Worm (Caenorhabditis elegans) whole organism, L3 larva: ENCODE data around the gene eat-17.

Experiments used
- ZK546.5 ChIP-seq: sonication (generic microtip); optimal IDR thresholded peaks from 2 replicates; lab custom pipeline; 2017; ENCODE audit warnings: missing biosample characterization, missing genetic modification characterization
- ceh-16 ChIP-seq: sonication (generic microtip); optimal IDR thresholded peaks from 2 replicates; lab custom pipeline; 2017; ENCODE audit warnings: missing biosample characterization, missing genetic modification characterization
- ceh-28 ChIP-seq: fragments of 150-350 bp; optimal IDR thresholded peaks from 2 replicates; lab custom pipeline; 2014; ENCODE audit warnings: missing biosample characterization, missing genetic modification reagents, missing genetic modification characterization
- ceh-9 ChIP-seq: sonication (generic microtip); optimal IDR thresholded peaks from 2 replicates; lab custom pipeline; 2018; ENCODE audit warnings: missing biosample characterization, missing genetic modification characterization
- egl-27 ChIP-seq: sonication (generic microtip); optimal IDR thresholded peaks from 4 replicates; lab custom pipeline; 2017; ENCODE audit warnings: missing biosample characterization, missing genetic modification reagents, missing genetic modification characterization
- elt-2 ChIP-seq: sonication (generic microtip); optimal IDR thresholded peaks from 2 replicates; lab custom pipeline; 2016; ENCODE audit warnings: missing genetic modification reagents, mild to moderate bottlenecking, missing genetic modification characterization, missing compliant biosample characterization
- elt-3 ChIP-seq, 3 experiments: fragments of 150-350 bp in 1 of 3; sonication (generic microtip) in 2 of 3; optimal IDR thresholded peaks; 2 replicates in 2 of 3; 4 replicates in 1 of 3; lab custom pipeline; 2014 to 2017; ENCODE audit warnings: missing biosample characterization in 3 of 3, missing genetic modification characterization in 3 of 3
- fkh-10 ChIP-seq: sonication (generic microtip); optimal IDR thresholded peaks from 2 replicates; lab custom pipeline; 2017; ENCODE audit warnings: missing biosample characterization, missing genetic modification reagents, missing genetic modification characterization
- hmg-11 ChIP-seq: sonication (generic microtip); optimal IDR thresholded peaks from 2 replicates; lab custom pipeline; 2016; ENCODE audit warnings: missing genetic modification characterization, missing compliant biosample characterization
- lin-39 ChIP-seq: fragments of 150-350 bp; optimal IDR thresholded peaks from 2 replicates; lab custom pipeline; 2018; ENCODE audit warnings: missing biosample characterization, missing genetic modification reagents, missing genetic modification characterization
- mdl-1 ChIP-seq: fragments of 150-350 bp; optimal IDR thresholded peaks from 2 replicates; lab custom pipeline; 2014; ENCODE audit warnings: missing biosample characterization, missing genetic modification characterization
- mml-1 ChIP-seq: fragments of 150-350 bp; sonication (generic microtip); optimal IDR thresholded peaks from 3 replicates; lab custom pipeline; 2014; ENCODE audit warnings: missing biosample characterization, missing genetic modification characterization
- nfya-1 ChIP-seq: sonication (generic microtip); optimal IDR thresholded peaks from 2 replicates; lab custom pipeline; 2017; ENCODE audit warnings: missing genetic modification characterization, mild to moderate bottlenecking, missing compliant biosample characterization, antibody characterized with exemption, moderate library complexity; ENCODE audit not compliant: insufficient read depth
- nhr-11 ChIP-seq: fragments of 150-350 bp; optimal IDR thresholded peaks from 2 replicates; lab custom pipeline; 2014; ENCODE audit warnings: missing biosample characterization, missing genetic modification characterization
- nhr-12 ChIP-seq: fragments of 150-350 bp; optimal IDR thresholded peaks from 2 replicates; lab custom pipeline; 2014; ENCODE audit warnings: missing biosample characterization, missing genetic modification characterization
- nhr-23 ChIP-seq: fragments of 150-350 bp; optimal IDR thresholded peaks from 2 replicates; lab custom pipeline; 2014; ENCODE audit warnings: missing biosample characterization, missing genetic modification reagents, missing genetic modification characterization
- nhr-237 ChIP-seq: fragments of 150-350 bp; optimal IDR thresholded peaks from 2 replicates; lab custom pipeline; 2014; ENCODE audit warnings: missing biosample characterization, missing genetic modification characterization
- nhr-28 ChIP-seq: fragments of 150-350 bp; optimal IDR thresholded peaks from 2 replicates; lab custom pipeline; 2014; ENCODE audit warnings: missing biosample characterization, missing genetic modification characterization
- nhr-77 ChIP-seq: fragments of 150-350 bp; optimal IDR thresholded peaks from 2 replicates; lab custom pipeline; 2014; ENCODE audit warnings: missing biosample characterization, missing genetic modification characterization
- pqm-1 ChIP-seq: fragments of 150-350 bp; optimal IDR thresholded peaks from 2 replicates; lab custom pipeline; 2017; ENCODE audit warnings: missing biosample characterization, missing genetic modification characterization, inconsistent platforms
- sea-2 ChIP-seq: fragments of 150-350 bp; sonication (generic microtip); optimal IDR thresholded peaks from 4 replicates; lab custom pipeline; 2014; ENCODE audit warnings: missing biosample characterization, missing genetic modification reagents, missing genetic modification characterization
- skn-1 ChIP-seq: fragments of 150-350 bp; optimal IDR thresholded peaks from 2 replicates; lab custom pipeline; 2014; ENCODE audit warnings: missing biosample characterization, missing genetic modification characterization
- snpc-4 ChIP-seq: fragments of 150-350 bp; optimal IDR thresholded peaks from 2 replicates; lab custom pipeline; 2014; ENCODE audit warnings: missing biosample characterization, missing genetic modification characterization
- tbx-2 ChIP-seq: sonication (generic microtip); optimal IDR thresholded peaks from 2 replicates; lab custom pipeline; 2016; ENCODE audit warnings: mild to moderate bottlenecking, missing genetic modification characterization, missing compliant biosample characterization
- unc-39 ChIP-seq: sonication (generic microtip); optimal IDR thresholded peaks from 4 replicates; lab custom pipeline; 2017; ENCODE audit warnings: missing biosample characterization, missing genetic modification characterization
- unc-62 ChIP-seq: fragments of 150-350 bp; sonication (generic microtip); optimal IDR thresholded peaks from 4 replicates; lab custom pipeline; 2014; ENCODE audit warnings: missing biosample characterization, missing genetic modification reagents, missing genetic modification characterization
- zag-1 ChIP-seq: fragments of 150-350 bp; optimal IDR thresholded peaks from 2 replicates; lab custom pipeline; 2014; ENCODE audit warnings: missing biosample characterization, missing genetic modification characterization
- ztf-11 ChIP-seq: fragments of 150-350 bp; optimal IDR thresholded peaks from 2 replicates; lab custom pipeline; 2014; ENCODE audit warnings: missing biosample characterization, missing genetic modification characterization
- ztf-4 ChIP-seq: fragments of 150-350 bp; optimal IDR thresholded peaks from 2 replicates; lab custom pipeline; 2014; ENCODE audit warnings: missing biosample characterization, missing genetic modification characterization

eat-17 gene

ce11 chrX:16375807-16376638 lies 40.6 kb downstream of the eat-17 start, which contains the start of gene sur-7:
Gene sur-7, plus strand, starts transcription at chrX:16376588.
- peak; percentile 24 for TF ChIP-seq nfya-1 (tag; lab: Kevin White, UChicago)
- TF ChIP-seq ceh-28 (tag; lab: Kevin White, UChicago) = no peak
- peak; percentile 87 for TF ChIP-seq fkh-10 (GFP tag; lab: Kevin White, UChicago)
- peak; percentile 3 for TF ChIP-seq hmg-11
- peak; percentile 19 for TF ChIP-seq snpc-4
- peak; percentile 73 for TF ChIP-seq elt-2 (tag; lab: Kevin White, UChicago)
- no peak for TF ChIP-seq nhr-237 (tag; lab: Kevin White, UChicago)
- TF ChIP-seq, all 47 proteins: peak for 5

- TF ChIP-seq nhr-77 (tag; lab: Kevin White, UChicago) (no peak), ZK546.5 (tag; lab: Kevin White, UChicago) (no peak), hmg-11 (no peak), nhr-237 (tag; lab: Kevin White, UChicago) (no peak), ceh-9 (tag; lab: Kevin White, UChicago) (no peak), nhr-12 (tag; lab: Kevin White, UChicago) (no peak), skn-1 (tag; lab: Kevin White, UChicago) (no peak), sea-2 (GFP tag; lab: Kevin White, UChicago) (no peak), ztf-4 (tag; lab: Kevin White, UChicago) (no peak), ztf-11 (tag; lab: Kevin White, UChicago) (no peak), unc-39 (tag; lab: Kevin White, UChicago) (no peak), mdl-1 (tag; lab: Kevin White, UChicago) (no peak), nhr-23 (tag; lab: Kevin White, UChicago) (no peak), ceh-16 (no peak), nhr-11 (tag; lab: Kevin White, UChicago) (no peak), egl-27 (tag; lab: Kevin White, UChicago) (no peak), fkh-10 (GFP tag; lab: Kevin White, UChicago) (no peak), zag-1 (no peak)
Measured at ce11 chrX:16369454-16369853, 47.2 kb downstream of the eat-17 start.

DNA sequence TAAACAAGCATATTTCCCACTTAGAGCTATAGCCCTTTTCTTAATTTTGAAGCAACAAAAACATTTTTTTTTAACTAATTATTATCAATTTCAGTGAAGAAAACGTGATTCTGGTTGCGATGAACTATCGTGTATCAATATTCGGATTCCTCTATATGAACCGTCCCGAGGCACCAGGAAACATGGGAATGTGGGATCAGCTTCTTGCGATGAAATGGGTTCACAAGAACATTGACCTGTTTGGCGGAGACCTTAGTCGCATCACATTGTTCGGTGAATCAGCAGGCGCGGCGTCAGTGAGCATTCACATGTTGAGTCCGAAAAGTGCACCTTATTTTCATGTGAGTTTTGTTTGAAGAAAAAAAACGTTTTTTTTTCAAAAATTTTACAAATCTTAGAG lies 47.7 kb downstream of the eat-17 start:
- TF ChIP-seq ceh-9 (tag; lab: Kevin White, UChicago) (no peak), fkh-10 (GFP tag; lab: Kevin White, UChicago) (peak; percentile 65)

ce11 chrX:16366993-16367392 lies 49.6 kb downstream of the eat-17 start, which contains the start of gene ace-1:
Gene ace-1, plus strand, starts transcription at chrX:16367293.
- TF ChIP-seq sea-2 (GFP tag; lab: Kevin White, UChicago) (no peak), zag-1 (no peak), tbx-2 (tag; lab: Kevin White, UChicago) (no peak), snpc-4 (no peak), pqm-1 (tag; lab: Kevin White, UChicago) (no peak), nhr-28 (tag; lab: Kevin White, UChicago) (no peak), fkh-10 (GFP tag; lab: Kevin White, UChicago) (peak; percentile 32), elt-3 (tag; optimal IDR thresholded peaks at IDR 0.05; lab: Kevin White, UChicago) (no peak), mml-1 (no peak)

DNA sequence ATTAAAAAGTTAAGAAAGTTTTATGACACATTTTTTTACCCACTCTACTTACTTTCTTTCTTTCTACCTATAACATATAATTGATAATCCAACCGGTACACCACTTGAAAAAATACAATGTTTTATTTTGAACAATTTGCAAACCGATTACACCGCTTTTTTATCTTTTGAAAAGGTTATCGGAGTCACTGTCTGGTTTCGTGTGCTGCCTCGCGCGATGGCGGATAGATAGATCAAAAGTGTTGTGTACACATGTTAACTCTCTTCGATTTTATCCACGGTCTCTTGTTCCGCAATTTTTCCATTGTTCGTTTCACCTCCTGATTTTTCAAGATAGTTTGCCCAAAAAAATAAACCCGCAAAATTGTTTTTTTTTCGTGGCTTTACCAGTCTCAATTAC lies 50.1 kb downstream of the eat-17 start:
- TF ChIP-seq fkh-10 (GFP tag; lab: Kevin White, UChicago) (peak; percentile 75), hmg-11 (no peak)

- TF ChIP-seq snpc-4 = no peak
- peak; percentile 22 for TF ChIP-seq nfya-1 (tag; lab: Kevin White, UChicago)
- TF ChIP-seq lin-39 (tag; lab: Kevin White, UChicago) = peak; percentile 24
- TF ChIP-seq unc-62 (GFP tag; lab: Kevin White, UChicago) = no peak
- TF ChIP-seq fkh-10 (GFP tag; lab: Kevin White, UChicago) = peak; percentile 63
- TF ChIP-seq mml-1 = no peak
- no peak for TF ChIP-seq ceh-16
Measured at ce11 chrX:16363637-16364036, 53.0 kb downstream of the eat-17 start.
